Fruit fly (Drosophila melanogaster) whole organism, adult: ENCODE results near the gene elg1.

Experiments
- CG11617 ChIP-seq: fragments of 200-800 bp; sonication (Bioruptor generic); optimal IDR thresholded peaks from 2 replicates; lab custom pipeline; 2017; ENCODE audit warnings: mild to moderate bottlenecking, missing biosample characterization, missing genetic modification reagents, missing genetic modification characterization
- CG33017 ChIP-seq: fragments of 200-800 bp; sonication (Bioruptor generic); optimal IDR thresholded peaks from 2 replicates; lab custom pipeline; 2018; ENCODE audit warnings: missing biosample characterization, mild to moderate bottlenecking, missing genetic modification characterization, moderate library complexity
- Clk ChIP-seq: fragments of 200-800 bp; sonication (Bioruptor generic); optimal IDR thresholded peaks from 2 replicates; lab custom pipeline; 2017; ENCODE audit warnings: missing biosample characterization, missing genetic modification characterization
- ovo ChIP-seq: fragments of 200-800 bp; sonication (Bioruptor generic); optimal IDR thresholded peaks from 2 replicates; lab custom pipeline; 2016; ENCODE audit warnings: missing biosample characterization, missing genetic modification characterization
- toe ChIP-seq: fragments of 200-800 bp; sonication (Bioruptor generic); optimal IDR thresholded peaks from 2 replicates; lab custom pipeline; 2016; ENCODE audit warnings: missing biosample characterization, missing genetic modification characterization

DNA sequence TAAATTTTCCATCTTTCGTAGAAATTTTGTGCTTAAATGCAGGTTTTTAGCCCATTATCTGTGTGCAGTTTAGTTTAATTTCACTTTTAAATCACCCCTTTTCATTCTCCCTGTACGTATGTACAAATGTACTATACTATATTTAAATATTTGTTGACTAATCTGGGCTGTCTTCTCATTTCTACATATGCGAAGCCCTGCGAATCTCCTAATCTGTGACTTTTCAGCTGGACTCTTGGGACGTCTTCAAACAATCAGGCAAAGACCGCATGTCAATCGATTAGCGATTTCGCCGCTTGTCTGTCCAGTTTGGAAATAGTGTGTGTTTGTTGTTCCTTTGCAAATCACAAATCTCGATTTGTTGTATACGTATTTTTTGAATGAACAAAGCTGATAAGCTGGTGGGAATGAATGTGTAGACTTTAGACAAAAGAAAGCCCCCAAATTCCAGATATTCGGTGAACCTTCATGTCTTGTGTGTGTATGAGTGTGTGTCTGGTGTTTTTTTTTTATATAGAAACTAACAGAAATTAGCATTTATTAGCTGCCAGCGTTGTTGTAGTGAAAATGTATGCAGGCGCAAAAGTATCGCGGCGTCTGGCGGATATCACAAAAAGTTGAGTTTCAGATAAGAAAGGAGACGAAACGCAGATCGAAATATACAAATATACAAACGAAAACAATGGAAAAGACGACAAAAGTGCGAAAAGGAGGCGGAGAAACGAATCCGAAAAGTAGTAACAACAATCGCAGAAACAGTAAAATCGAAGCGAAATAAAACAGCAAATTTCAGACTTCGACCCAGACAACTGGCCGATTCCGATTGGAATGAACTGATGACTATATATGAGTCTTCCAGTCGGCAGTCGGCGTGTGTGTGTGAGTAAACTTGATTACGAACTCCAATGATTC lies 27.6 kb downstream of the elg1 start:
- no peak for TF ChIP-seq CG33017 (tag; lab: Kevin White, UChicago)
- no peak for TF ChIP-seq CG11617 (GFP tag; lab: Kevin White, UChicago)
- TF ChIP-seq ovo (GFP tag; lab: Kevin White, UChicago): no peak
- no peak for TF ChIP-seq Clk (GFP tag; lab: Kevin White, UChicago)
- no peak for TF ChIP-seq toe (GFP tag; lab: Kevin White, UChicago)
